Worm (Caenorhabditis elegans) whole organism, L1 larva: ENCODE data around the gene math-9.

Experiments
- C04F5.9 ChIP-seq: sonication (generic microtip); optimal IDR thresholded peaks from 2 replicates; lab custom pipeline; 2016; ENCODE audit warnings: missing genetic modification characterization, missing compliant biosample characterization
- C16A3.4 ChIP-seq: fragments of 150-350 bp; optimal IDR thresholded peaks from 2 replicates; lab custom pipeline; 2014; ENCODE audit warnings: missing biosample characterization, missing genetic modification characterization
- Y116A8C.19 ChIP-seq: sonication (generic microtip); optimal IDR thresholded peaks from 2 replicates; lab custom pipeline; 2016; ENCODE audit warnings: missing compliant biosample characterization, missing genetic modification characterization, borderline replicate concordance
- blmp-1 ChIP-seq: fragments of 150-350 bp; optimal IDR thresholded peaks from 2 replicates; lab custom pipeline; 2014; ENCODE audit warnings: missing biosample characterization, missing genetic modification characterization
- ceh-63 ChIP-seq: fragments of 200-800 bp; sonication (Bioruptor generic); optimal IDR thresholded peaks from 2 replicates; lab custom pipeline; 2018; ENCODE audit warnings: mild to moderate bottlenecking, missing genetic modification characterization, missing compliant biosample characterization
- ceh-8 ChIP-seq: fragments of 200-800 bp; sonication (Bioruptor generic); optimal IDR thresholded peaks from 2 replicates; lab custom pipeline; 2018; ENCODE audit warnings: mild to moderate bottlenecking, missing genetic modification characterization, moderate library complexity, missing compliant biosample characterization
- dpl-1 ChIP-seq, 3 experiments: fragments of 150-350 bp in 2 of 3; sonication (generic microtip) in 1 of 3; optimal IDR thresholded peaks; 2 replicates each; lab custom pipeline; 2014 to 2017; ENCODE audit warnings: missing biosample characterization in 3 of 3, missing genetic modification characterization in 3 of 3, missing genetic modification reagents in 3 of 3
- dsc-1 ChIP-seq: sonication (generic microtip); optimal IDR thresholded peaks from 2 replicates; lab custom pipeline; 2016; ENCODE audit warnings: mild to moderate bottlenecking, missing genetic modification characterization, missing compliant biosample characterization
- efl-1 ChIP-seq, 4 experiments: fragments of 150-350 bp; optimal IDR thresholded peaks in 3 of 4; peaks in 1 of 4; 1 replicate in 1 of 4; 2 replicates in 3 of 4; lab custom pipeline; 2014; ENCODE audit warnings: missing biosample characterization in 2 of 4, missing genetic modification characterization in 2 of 4, missing genetic modification reagents in 2 of 4
- egl-13 ChIP-seq: sonication (generic microtip); optimal IDR thresholded peaks from 2 replicates; lab custom pipeline; 2016; ENCODE audit warnings: missing genotype, missing genetic modification reagents, missing genetic modification characterization, missing compliant biosample characterization
- elt-2 ChIP-seq: sonication (generic microtip); optimal IDR thresholded peaks from 2 replicates; lab custom pipeline; 2016; ENCODE audit warnings: missing genetic modification characterization, mild to moderate bottlenecking, inconsistent platforms, missing compliant biosample characterization, missing genetic modification reagents
- elt-3 ChIP-seq, 6 experiments: fragments of 150-350 bp in 1 of 6; sonication (generic microtip); optimal IDR thresholded peaks; 2 replicates each; lab custom pipeline; 2017 to 2018; ENCODE audit warnings: missing biosample characterization in 6 of 6, missing genetic modification characterization in 6 of 6, inconsistent platforms in 1 of 6
- fkh-4 ChIP-seq: sonication (generic microtip); optimal IDR thresholded peaks from 2 replicates; lab custom pipeline; 2016; ENCODE audit warnings: missing compliant biosample characterization, missing genetic modification characterization, borderline replicate concordance
- hlh-4 ChIP-seq: sonication (generic microtip); optimal IDR thresholded peaks from 2 replicates; lab custom pipeline; 2016; ENCODE audit warnings: mild to moderate bottlenecking, missing genetic modification characterization, missing compliant biosample characterization
- lin-13 ChIP-seq: fragments of 150-350 bp; optimal IDR thresholded peaks from 2 replicates; lab custom pipeline; 2014; ENCODE audit warnings: missing biosample characterization, missing genetic modification reagents, missing genetic modification characterization
- lin-14 ChIP-seq: fragments of 200-800 bp; sonication (Bioruptor generic); optimal IDR thresholded peaks from 2 replicates; lab custom pipeline; 2018; ENCODE audit warnings: mild to moderate bottlenecking, missing genetic modification characterization, moderate library complexity, missing compliant biosample characterization
- lin-35 ChIP-seq, 2 experiments: fragments of 150-350 bp; optimal IDR thresholded peaks; 2 replicates each; lab custom pipeline; 2014; ENCODE audit warnings: missing biosample characterization in 2 of 2, missing genetic modification characterization in 2 of 2, missing genetic modification reagents in 2 of 2
- lin-39 ChIP-seq: fragments of 150-350 bp; optimal IDR thresholded peaks from 2 replicates; lab custom pipeline; 2014; ENCODE audit warnings: missing biosample characterization, missing genetic modification reagents, missing genetic modification characterization
- lsy-2 ChIP-seq, 2 experiments: fragments of 150-350 bp; optimal IDR thresholded peaks; 2 replicates each; lab custom pipeline; 2014; ENCODE audit warnings: missing biosample characterization in 2 of 2, missing genetic modification characterization in 2 of 2
- mdl-1 ChIP-seq, 2 experiments: fragments of 150-350 bp; optimal IDR thresholded peaks; 2 replicates each; lab custom pipeline; 2014 to 2017; ENCODE audit warnings: missing biosample characterization in 2 of 2, missing genetic modification characterization in 2 of 2, inconsistent platforms in 1 of 2
- nhr-12 ChIP-seq: sonication (generic microtip); optimal IDR thresholded peaks from 2 replicates; lab custom pipeline; 2017; ENCODE audit warnings: missing biosample characterization, missing genetic modification characterization
- nhr-19 ChIP-seq: fragments of 200-800 bp; sonication (Bioruptor generic); conservative IDR thresholded peaks from 2 replicates; pipeline ENCODE4 v1.3.6; 2022; ENCODE audit warnings: missing genetic modification characterization, missing compliant biosample characterization
- nhr-20 ChIP-seq: sonication (generic microtip); optimal IDR thresholded peaks from 2 replicates; lab custom pipeline; 2016; ENCODE audit warnings: mild to moderate bottlenecking, missing genetic modification characterization, missing compliant biosample characterization
- nhr-237 ChIP-seq: fragments of 150-350 bp; optimal IDR thresholded peaks from 2 replicates; lab custom pipeline; 2014; ENCODE audit warnings: missing biosample characterization, missing genetic modification characterization
- nhr-77 ChIP-seq: fragments of 150-350 bp; optimal IDR thresholded peaks from 2 replicates; lab custom pipeline; 2014; ENCODE audit warnings: missing biosample characterization, missing genetic modification characterization
- pax-3 ChIP-seq: fragments of 200-800 bp; sonication (Bioruptor generic); optimal IDR thresholded peaks from 2 replicates; lab custom pipeline; 2018; ENCODE audit warnings: mild to moderate bottlenecking, missing genetic modification characterization, moderate library complexity, missing compliant biosample characterization
- pqm-1 ChIP-seq: sonication (generic microtip); optimal IDR thresholded peaks from 3 replicates; lab custom pipeline; 2017; ENCODE audit warnings: missing biosample characterization, missing genetic modification characterization
- snpc-4 ChIP-seq: fragments of 150-350 bp; optimal IDR thresholded peaks from 2 replicates; lab custom pipeline; 2014; ENCODE audit warnings: missing biosample characterization, missing genetic modification characterization
- snu-23 ChIP-seq: sonication (generic microtip); optimal IDR thresholded peaks from 2 replicates; lab custom pipeline; 2016; ENCODE audit warnings: missing genetic modification characterization, missing compliant biosample characterization
- sox-4 ChIP-seq: sonication (generic microtip); optimal IDR thresholded peaks from 2 replicates; lab custom pipeline; 2016; ENCODE audit warnings: missing genetic modification characterization, missing compliant biosample characterization
- sup-37 ChIP-seq: fragments of 200-800 bp; sonication (Bioruptor generic); optimal IDR thresholded peaks from 2 replicates; lab custom pipeline; 2018; ENCODE audit warnings: mild to moderate bottlenecking, missing genetic modification characterization, missing compliant biosample characterization
- swsn-7 ChIP-seq: sonication (generic microtip); optimal IDR thresholded peaks from 2 replicates; lab custom pipeline; 2016; ENCODE audit warnings: missing genetic modification characterization, missing compliant biosample characterization
- tbx-2 ChIP-seq: sonication (generic microtip); optimal IDR thresholded peaks from 2 replicates; lab custom pipeline; 2016; ENCODE audit warnings: missing genetic modification characterization, missing compliant biosample characterization
- tlp-1 ChIP-seq: fragments of 150-350 bp; optimal IDR thresholded peaks from 2 replicates; lab custom pipeline; 2014; ENCODE audit warnings: missing biosample characterization, missing genetic modification characterization
- unc-30 ChIP-seq: sonication (generic microtip); optimal IDR thresholded peaks from 2 replicates; lab custom pipeline; 2017; ENCODE audit warnings: missing biosample characterization, missing genetic modification characterization
- vab-15 ChIP-seq: sonication (generic microtip); optimal IDR thresholded peaks from 2 replicates; lab custom pipeline; 2017; ENCODE audit warnings: missing genotype, mild to moderate bottlenecking, missing genetic modification characterization, missing compliant biosample characterization
- xbp-1 ChIP-seq: sonication (generic microtip); optimal IDR thresholded peaks from 2 replicates; lab custom pipeline; 2016; ENCODE audit warnings: missing genetic modification characterization, missing compliant biosample characterization
- ztf-11 ChIP-seq, 2 experiments: sonication (generic microtip); optimal IDR thresholded peaks; 2 replicates each; lab custom pipeline; 2016 to 2017; ENCODE audit warnings: missing genetic modification characterization in 2 of 2, missing biosample characterization in 1 of 2, missing compliant biosample characterization in 1 of 2

The math-9 gene

DNA sequence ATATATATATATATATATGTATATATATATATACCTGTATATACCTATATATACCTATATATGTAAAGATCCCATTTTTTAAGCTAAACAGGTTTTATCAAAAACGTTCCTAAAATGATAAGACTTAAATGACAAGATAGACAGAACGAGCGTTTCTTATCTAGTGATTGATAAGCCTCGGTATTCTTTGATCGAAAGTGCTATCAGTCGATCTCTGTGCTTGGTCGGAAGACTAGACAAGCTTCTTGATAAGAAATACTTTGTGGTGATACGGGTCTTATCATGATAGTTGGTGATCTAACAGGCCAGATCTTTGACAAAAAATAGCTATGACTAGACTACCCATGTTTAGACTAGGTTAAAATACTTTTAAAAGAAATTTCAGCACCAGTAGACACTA lies 38.9 kb downstream of the math-9 start (continued):
- TF ChIP-seq nhr-19 (GFP tag; lab: Robert Waterston, UW): peak; percentile 43; the same call in 1 of the 2 replicates
- TF ChIP-seq mdl-1 (tag; optimal IDR thresholded peaks at IDR 0.05; lab: Kevin White, UChicago): peak in 1 of 2 experiments; percentile 7
- peak in 1 of 2 experiments; percentile 34 for TF ChIP-seq lsy-2 (tag; optimal IDR thresholded peaks at IDR 0.05; lab: Kevin White, UChicago)
- TF ChIP-seq lin-35 (GFP tag; optimal IDR thresholded peaks at IDR 0.05; lab: Kevin White, UChicago): peak in 1 of 2 experiments; percentile 40
- TF ChIP-seq lin-14: peak; percentile 68

DNA sequence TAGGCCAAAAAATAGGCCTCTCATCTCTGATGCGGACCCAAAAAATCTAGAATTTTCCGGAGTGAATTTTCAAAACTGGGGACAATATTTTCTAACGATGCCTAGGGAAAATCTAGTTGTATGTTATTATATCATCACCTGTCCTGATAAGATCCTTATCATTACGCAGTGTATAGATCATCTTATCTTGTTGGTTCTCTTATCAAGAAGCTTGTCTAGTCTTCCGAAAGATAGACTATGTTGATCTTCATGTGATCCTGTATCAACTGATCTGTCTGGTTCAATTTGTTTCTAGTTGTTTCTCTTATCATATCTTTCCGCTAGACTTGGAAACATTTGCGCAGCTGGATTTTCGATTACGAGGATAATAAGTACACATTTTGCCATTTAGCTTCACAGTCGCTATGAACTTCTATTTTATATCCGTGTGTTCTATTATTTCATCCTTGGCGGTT lies 39.7 kb downstream of the math-9 start, which contains the start of gene C52E2.3:
Gene C52E2.3 (plus strand): TSS at position 405 of the 455 bp plus-strand sequence.
- peak; percentile 81 for TF ChIP-seq elt-2
- TF ChIP-seq sup-37 (GFP tag; lab: Kevin White, UChicago): no peak
- TF ChIP-seq lin-39: no peak
- peak in 5 of 6 experiments; percentile 56 to 80 (median 70) for TF ChIP-seq elt-3 (tag; optimal IDR thresholded peaks at IDR 0.05; lab: Kevin White, UChicago)
- TF ChIP-seq blmp-1 (tag; lab: Kevin White, UChicago): peak; percentile 26
- TF ChIP-seq, all 84 proteins: peak for 3

DNA sequence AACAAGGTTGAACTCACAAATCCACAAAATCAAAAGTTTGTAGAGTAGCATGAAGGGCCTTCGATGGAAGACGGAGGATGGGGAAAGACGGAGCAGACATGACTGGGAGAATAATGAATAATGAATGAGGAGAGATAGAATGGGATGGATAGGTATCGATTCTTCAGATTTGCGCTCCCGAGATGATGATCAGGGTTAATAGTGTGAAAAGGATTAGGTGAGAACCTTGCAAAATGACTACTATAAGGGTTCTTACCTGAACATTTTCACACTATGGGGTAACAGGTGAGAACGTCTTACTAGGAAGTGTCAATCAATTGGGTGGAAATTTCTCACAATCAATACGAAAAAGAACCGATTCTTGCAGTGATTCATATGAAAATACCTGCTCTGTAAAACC lies 40.3 kb downstream of the math-9 start, which contains the start of gene fbxb-96:
Gene fbxb-96 (minus strand): TSS at position 101 of the 400 bp plus-strand sequence.
- TF ChIP-seq dsc-1 (tag; lab: Kevin White, UChicago) (no peak), tlp-1 (tag; lab: Kevin White, UChicago) (no peak), egl-13 (tag; lab: Kevin White, UChicago) (no peak), nhr-12 (tag; lab: Kevin White, UChicago) (no peak), sox-4 (tag; lab: Kevin White, UChicago) (no peak), C16A3.4 (tag; lab: Kevin White, UChicago) (no peak), lin-13 (GFP tag; lab: Kevin White, UChicago) (no peak), mdl-1 (tag; optimal IDR thresholded peaks at IDR 0.05; lab: Kevin White, UChicago) (no peak), ztf-11 (tag; optimal IDR thresholded peaks at IDR 0.05; lab: Kevin White, UChicago) (no peak), swsn-7 (tag; lab: Kevin White, UChicago) (no peak), snpc-4 (tag; lab: Kevin White, UChicago) (no peak), ceh-8 (GFP tag; lab: Kevin White, UChicago) (no peak), xbp-1 (tag; lab: Kevin White, UChicago) (no peak), vab-15 (tag; lab: Kevin White, UChicago) (no peak), hlh-4 (tag; lab: Kevin White, UChicago) (no peak)

DNA sequence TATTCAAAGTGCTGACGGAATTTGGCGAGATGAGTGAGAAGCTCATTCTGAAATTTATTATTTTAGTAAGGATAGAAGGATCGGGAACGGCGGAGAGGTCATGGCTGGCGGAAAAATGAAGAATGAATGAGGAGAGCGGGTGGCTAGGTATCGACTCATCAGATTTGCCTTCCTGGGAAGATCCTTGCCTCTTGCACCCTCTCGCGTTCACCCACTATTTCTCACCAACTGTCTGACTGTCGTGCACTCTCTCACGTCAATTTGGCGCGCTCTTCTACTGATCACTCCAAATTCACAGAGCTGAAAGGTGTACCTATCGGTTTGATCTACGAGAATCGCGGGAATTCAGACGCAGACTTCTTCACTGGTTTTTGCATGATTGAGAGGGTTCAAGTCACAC lies 42.5 kb downstream of the math-9 start, which contains the start of gene fbxb-97:
Gene fbxb-97 (minus strand): TSS at position 53 of the 400 bp plus-strand sequence.
- TF ChIP-seq C04F5.9 (tag; lab: Kevin White, UChicago) (no peak), Y116A8C.19 (tag; lab: Kevin White, UChicago) (no peak), pax-3 (tag; lab: Kevin White, UChicago) (no peak), efl-1 (optimal IDR thresholded peaks at IDR 0.05; lab: Kevin White, UChicago) (peak in 1 of 2 experiments; percentile 48), efl-1 (GFP tag; optimal IDR thresholded peaks at IDR 0.05 in 1 of 2; lab: Kevin White, UChicago) (no peak), nhr-19 (GFP tag; lab: Robert Waterston, UW) (no peak), fkh-4 (tag; lab: Kevin White, UChicago) (no peak), tbx-2 (tag; lab: Kevin White, UChicago) (no peak)
- TF ChIP-seq, all 84 proteins: peak for 1

DNA sequence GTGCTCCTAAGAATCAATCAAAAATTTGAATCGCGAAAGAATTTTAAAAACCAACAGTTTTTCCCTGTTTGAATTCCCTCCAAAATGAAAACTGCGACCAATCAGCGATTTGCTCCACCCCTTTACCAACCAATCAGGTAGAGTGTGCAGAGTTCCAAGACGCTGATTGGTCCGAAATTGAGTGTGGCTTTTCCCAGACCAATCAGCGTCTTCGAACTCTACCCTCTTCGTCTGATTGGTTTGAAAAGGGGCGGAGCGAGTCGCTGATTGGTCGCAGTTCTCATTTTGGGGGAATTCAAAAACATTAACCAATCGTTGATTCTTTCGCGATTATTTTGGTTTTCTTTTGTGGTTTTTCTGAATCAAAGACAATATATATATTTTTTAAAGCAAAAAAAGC lies 46.0 kb downstream of the math-9 start:
- TF ChIP-seq xbp-1 (tag; lab: Kevin White, UChicago): no peak

DNA sequence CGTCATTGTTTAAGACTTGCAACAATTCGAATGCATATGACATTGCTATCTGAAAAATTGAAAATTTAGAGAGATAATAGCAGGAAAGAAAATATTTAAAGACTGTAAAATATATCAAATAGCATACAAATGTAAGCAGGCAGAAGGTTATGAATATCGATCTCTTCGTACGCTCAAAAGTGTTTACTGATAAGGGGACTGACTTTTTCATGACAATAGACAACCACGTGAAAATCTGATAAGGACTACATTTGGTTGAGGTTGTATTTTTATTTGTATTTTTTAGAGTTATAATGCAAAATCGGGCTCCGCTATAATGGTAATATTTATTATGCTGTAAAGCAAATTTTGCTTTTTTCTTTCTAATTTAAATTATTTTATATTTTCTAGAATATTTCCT lies 47.7 kb downstream of the math-9 start, which contains the start of the genes C52E2.5 and C52E2.4:
Gene C52E2.5 (minus strand): TSS at position 43 of the 400 bp plus-strand sequence.
Gene C52E2.4 (plus strand): TSS at position 252 of the 400 bp plus-strand sequence.
- no peak for TF ChIP-seq dpl-1 (GFP tag; optimal IDR thresholded peaks at IDR 0.05; lab: Kevin White, UChicago)
- peak; percentile 96 for TF ChIP-seq elt-2
- no peak for TF ChIP-seq nhr-20 (tag; lab: Kevin White, UChicago)
- peak in 1 of 2 experiments; percentile 34 for TF ChIP-seq lin-35 (GFP tag; optimal IDR thresholded peaks at IDR 0.05; lab: Kevin White, UChicago)
- TF ChIP-seq efl-1 (optimal IDR thresholded peaks at IDR 0.05; lab: Kevin White, UChicago): no peak
- peak in 1 of 2 experiments; percentile 16 for TF ChIP-seq efl-1 (GFP tag; optimal IDR thresholded peaks at IDR 0.05 in 1 of 2; lab: Kevin White, UChicago)
- no peak for TF ChIP-seq unc-30 (tag; lab: Kevin White, UChicago)
- TF ChIP-seq mdl-1 (tag; optimal IDR thresholded peaks at IDR 0.05; lab: Kevin White, UChicago): no peak
- TF ChIP-seq hlh-4 (tag; lab: Kevin White, UChicago): no peak
- TF ChIP-seq lin-14: no peak
- no peak for TF ChIP-seq nhr-237 (tag; lab: Kevin White, UChicago)
- TF ChIP-seq nhr-77 (tag; lab: Kevin White, UChicago): no peak
- no peak for TF ChIP-seq ceh-63 (GFP tag; lab: Kevin White, UChicago)
- TF ChIP-seq sup-37 (GFP tag; lab: Kevin White, UChicago): no peak
- TF ChIP-seq pqm-1 (tag; lab: Kevin White, UChicago): peak; percentile 16
- TF ChIP-seq C16A3.4 (tag; lab: Kevin White, UChicago): no peak
- no peak for TF ChIP-seq snu-23 (GFP tag; lab: Kevin White, UChicago)
- TF ChIP-seq tlp-1 (tag; lab: Kevin White, UChicago): peak; percentile 45
- peak; percentile 5 for TF ChIP-seq egl-13 (tag; lab: Kevin White, UChicago)
